Worm (Caenorhabditis elegans): ENCODE measurements around the gene pigw-1.

The pigw-1 gene

DNA sequence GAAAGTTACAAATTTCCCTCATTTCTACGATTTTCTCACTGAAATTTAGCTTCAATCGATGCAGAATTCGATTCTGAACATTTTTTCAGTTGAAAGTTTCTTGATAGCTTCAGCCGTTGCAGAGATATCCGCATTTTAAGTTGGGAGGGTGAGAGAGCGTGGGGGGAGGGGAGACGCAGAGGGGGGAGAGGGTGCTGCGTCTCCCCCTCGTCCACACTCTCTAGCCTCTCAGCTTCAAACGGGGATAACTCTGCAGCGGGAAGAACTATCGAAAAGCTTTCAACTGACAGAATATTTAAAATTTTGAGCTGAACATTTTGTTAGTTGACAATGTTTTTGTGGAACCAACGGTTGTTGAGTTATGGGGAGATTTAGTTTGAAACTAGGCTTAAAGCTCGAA lies 37.1 kb upstream of the pigw-1 start:
- TF ChIP-seq T22C8.4 (GFP tag; IDR thresholded peaks at IDR 0.05) (no peak), tab-1 (GFP tag; IDR thresholded peaks at IDR 0.05) (no peak), med-1 (GFP tag; optimal IDR thresholded peaks at IDR 0.05; ENCODE audit: insufficient read depth) (no peak), ztf-29 (GFP tag; IDR thresholded peaks at IDR 0.05) (no peak), cog-1 (tag; optimal IDR thresholded peaks at IDR 0.05) (no peak), flt-1 (GFP tag; IDR thresholded peaks at IDR 0.05) (no peak), ztf-23 (GFP tag; IDR thresholded peaks at IDR 0.05) (no peak), klf-2 (GFP tag; conservative IDR thresholded peaks at IDR 0.05) (no peak), ref-1 (GFP tag; conservative IDR thresholded peaks at IDR 0.05) (no peak)

DNA sequence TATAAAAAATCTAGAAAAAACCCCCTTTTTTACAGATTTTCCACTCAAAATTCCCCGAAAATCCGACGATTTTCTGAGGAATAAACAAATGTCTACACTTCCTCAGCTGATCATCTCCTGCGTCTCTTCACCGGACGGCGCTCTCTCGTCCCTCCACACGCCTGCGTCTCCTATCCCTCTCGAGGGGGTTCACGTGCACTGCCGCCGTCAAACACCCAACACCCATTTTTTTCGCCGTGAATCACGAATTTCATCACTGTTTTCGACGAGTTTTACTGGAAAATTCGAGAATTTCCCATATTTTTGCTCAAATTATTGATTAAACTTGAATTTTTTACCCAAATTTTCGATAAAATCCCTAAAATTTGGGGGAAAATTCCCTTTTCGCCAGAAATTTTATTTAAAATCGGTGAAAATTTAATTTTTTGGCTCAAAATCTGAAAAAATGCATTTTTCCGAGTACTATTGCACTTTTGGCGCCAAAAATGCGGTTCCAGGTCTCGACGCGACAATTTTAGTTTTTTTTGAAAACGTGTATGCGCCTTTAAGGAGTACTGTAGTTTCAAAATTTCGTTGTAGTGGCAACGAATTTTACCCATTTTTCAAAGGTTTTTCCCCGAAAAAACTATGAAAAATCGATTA lies 36.2 kb upstream of the pigw-1 start:
- no peak for TF ChIP-seq ztf-23 (GFP tag; IDR thresholded peaks at IDR 0.05)

DNA sequence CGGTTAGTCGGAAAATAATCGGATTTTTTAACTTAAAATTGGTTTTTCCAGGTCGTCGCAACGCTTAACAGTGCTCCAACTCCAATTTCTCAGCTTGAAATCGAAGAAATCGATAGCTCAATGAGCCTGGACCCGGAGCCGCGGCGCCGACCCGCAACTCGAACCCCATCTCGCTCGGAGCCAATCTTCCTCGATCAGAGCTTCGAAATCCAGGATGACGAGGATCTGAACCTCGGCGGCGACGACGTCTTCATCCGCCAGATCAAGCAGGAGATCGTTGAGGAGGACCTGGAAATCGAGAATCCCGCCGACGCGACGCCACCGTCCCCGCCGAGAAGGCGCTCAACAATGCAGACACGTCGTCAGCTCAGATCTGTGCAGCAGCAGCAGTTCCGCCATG lies 35.5 kb upstream of the pigw-1 start:
- TF ChIP-seq med-1 (GFP tag; optimal IDR thresholded peaks at IDR 0.05; ENCODE audit: insufficient read depth): no peak

- TF ChIP-seq klf-2 (GFP tag; conservative IDR thresholded peaks at IDR 0.05): no peak
- TF ChIP-seq T22C8.4 (GFP tag; IDR thresholded peaks at IDR 0.05): 0 out of 2 replicates have a peak, but pooled peaks have one; percentile 10
Measured at ce11 chrII:2919074-2919857, 34.6 kb upstream of the pigw-1 start, which contains the start of the genes ncap-1 and Y110A2AR.1. Gene ncap-1 (minus strand): TSS chrII:2919314. Gene Y110A2AR.1 (plus strand): TSS chrII:2919710.

- TF ChIP-seq T22C8.4 (GFP tag; IDR thresholded peaks at IDR 0.05) (no peak), cog-1 (tag; optimal IDR thresholded peaks at IDR 0.05) (no peak), tab-1 (GFP tag; IDR thresholded peaks at IDR 0.05) (no peak), flt-1 (GFP tag; IDR thresholded peaks at IDR 0.05) (no peak), ztf-29 (GFP tag; IDR thresholded peaks at IDR 0.05) (no peak), med-1 (GFP tag; optimal IDR thresholded peaks at IDR 0.05; ENCODE audit: insufficient read depth) (no peak), klf-2 (GFP tag; conservative IDR thresholded peaks at IDR 0.05) (no peak), ztf-23 (GFP tag; IDR thresholded peaks at IDR 0.05) (no peak), ref-1 (GFP tag; conservative IDR thresholded peaks at IDR 0.05) (no peak)
Measured at ce11 chrII:2913505-2913904, 28.8 kb upstream of the pigw-1 start, which contains the start of gene ubc-15. Gene ubc-15 (minus strand): TSS chrII:2913605.

ce11 chrII:2903748-2904147 lies 19.0 kb upstream of the pigw-1 start:
- TF ChIP-seq T22C8.4 (GFP tag; IDR thresholded peaks at IDR 0.05): no peak
- no peak for TF ChIP-seq cog-1 (tag; optimal IDR thresholded peaks at IDR 0.05)
- no peak for TF ChIP-seq tab-1 (GFP tag; IDR thresholded peaks at IDR 0.05)
- no peak for TF ChIP-seq flt-1 (GFP tag; IDR thresholded peaks at IDR 0.05)
- TF ChIP-seq med-1 (GFP tag; optimal IDR thresholded peaks at IDR 0.05; ENCODE audit: insufficient read depth): no peak
- no peak for TF ChIP-seq ztf-23 (GFP tag; IDR thresholded peaks at IDR 0.05)
- no peak for TF ChIP-seq klf-2 (GFP tag; conservative IDR thresholded peaks at IDR 0.05)
- no peak for TF ChIP-seq ref-1 (GFP tag; conservative IDR thresholded peaks at IDR 0.05)
- no peak for TF ChIP-seq ztf-29 (GFP tag; IDR thresholded peaks at IDR 0.05)

DNA sequence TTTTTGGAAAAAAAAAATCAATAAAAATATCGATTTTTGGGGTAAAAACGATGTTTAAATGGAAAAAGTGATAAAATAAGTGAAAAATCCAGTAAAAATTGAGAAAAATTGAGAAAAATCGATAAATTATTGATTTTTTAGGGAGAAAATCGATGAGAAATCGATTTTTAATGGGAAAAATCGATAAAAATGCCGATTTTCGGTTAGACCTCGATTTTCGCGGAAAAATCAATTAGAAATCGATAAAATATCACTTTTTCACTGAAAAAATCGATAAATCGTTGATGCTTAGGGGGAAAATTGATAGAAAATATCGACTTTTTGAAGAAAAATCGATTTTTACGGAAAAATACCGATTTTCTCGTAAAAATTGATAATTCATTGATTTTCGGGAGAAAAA lies 16.4 kb upstream of the pigw-1 start:
- TF ChIP-seq T22C8.4 (GFP tag; IDR thresholded peaks at IDR 0.05): peak; percentile 61; the same call in 1 of the 2 replicates
- no peak for TF ChIP-seq ztf-23 (GFP tag; IDR thresholded peaks at IDR 0.05)

- TF ChIP-seq ztf-23 (GFP tag; IDR thresholded peaks at IDR 0.05) (no peak), T22C8.4 (GFP tag; IDR thresholded peaks at IDR 0.05) (no peak), flt-1 (GFP tag; IDR thresholded peaks at IDR 0.05) (no peak), tab-1 (GFP tag; IDR thresholded peaks at IDR 0.05) (no peak), klf-2 (GFP tag; conservative IDR thresholded peaks at IDR 0.05) (no peak), ztf-29 (GFP tag; IDR thresholded peaks at IDR 0.05) (no peak), ref-1 (GFP tag; conservative IDR thresholded peaks at IDR 0.05) (no peak), med-1 (GFP tag; optimal IDR thresholded peaks at IDR 0.05; ENCODE audit: insufficient read depth) (no peak), cog-1 (tag; optimal IDR thresholded peaks at IDR 0.05) (no peak)
Measured at ce11 chrII:2900248-2900647, 15.5 kb upstream of the pigw-1 start, which contains the start of gene ubc-26. Gene ubc-26 (minus strand): TSS chrII:2900348.

DNA sequence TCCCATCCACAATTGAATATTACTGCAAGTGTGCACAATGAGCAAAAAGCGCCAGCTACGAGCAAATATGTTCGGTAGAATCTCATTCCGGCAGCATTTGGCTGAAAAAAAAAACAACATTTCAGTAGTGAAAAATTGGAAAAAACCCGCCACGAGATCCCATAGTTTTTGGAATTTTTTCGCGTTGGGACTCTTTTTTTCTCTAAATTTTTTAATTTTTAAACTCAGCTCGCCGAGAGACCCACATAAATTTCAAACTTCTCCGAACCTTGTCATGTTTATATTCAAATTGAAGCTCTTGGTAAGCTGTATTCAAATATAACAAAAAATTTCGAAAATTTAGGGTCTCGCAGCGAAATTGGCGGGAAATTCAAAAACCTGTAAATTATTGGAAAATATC lies 9.6 kb upstream of the pigw-1 start, which contains the start of gene sqv-2:
sqv-2 (minus strand) TSS at position 101 of the 400 bp plus-strand sequence.
- TF ChIP-seq tab-1 (GFP tag; IDR thresholded peaks at IDR 0.05) (no peak), T22C8.4 (GFP tag; IDR thresholded peaks at IDR 0.05) (no peak), cog-1 (tag; optimal IDR thresholded peaks at IDR 0.05) (no peak), flt-1 (GFP tag; IDR thresholded peaks at IDR 0.05) (no peak), ztf-23 (GFP tag; IDR thresholded peaks at IDR 0.05) (no peak), ref-1 (GFP tag; conservative IDR thresholded peaks at IDR 0.05) (no peak), ztf-29 (GFP tag; IDR thresholded peaks at IDR 0.05) (no peak), klf-2 (GFP tag; conservative IDR thresholded peaks at IDR 0.05) (no peak), med-1 (GFP tag; optimal IDR thresholded peaks at IDR 0.05; ENCODE audit: insufficient read depth) (no peak)

DNA sequence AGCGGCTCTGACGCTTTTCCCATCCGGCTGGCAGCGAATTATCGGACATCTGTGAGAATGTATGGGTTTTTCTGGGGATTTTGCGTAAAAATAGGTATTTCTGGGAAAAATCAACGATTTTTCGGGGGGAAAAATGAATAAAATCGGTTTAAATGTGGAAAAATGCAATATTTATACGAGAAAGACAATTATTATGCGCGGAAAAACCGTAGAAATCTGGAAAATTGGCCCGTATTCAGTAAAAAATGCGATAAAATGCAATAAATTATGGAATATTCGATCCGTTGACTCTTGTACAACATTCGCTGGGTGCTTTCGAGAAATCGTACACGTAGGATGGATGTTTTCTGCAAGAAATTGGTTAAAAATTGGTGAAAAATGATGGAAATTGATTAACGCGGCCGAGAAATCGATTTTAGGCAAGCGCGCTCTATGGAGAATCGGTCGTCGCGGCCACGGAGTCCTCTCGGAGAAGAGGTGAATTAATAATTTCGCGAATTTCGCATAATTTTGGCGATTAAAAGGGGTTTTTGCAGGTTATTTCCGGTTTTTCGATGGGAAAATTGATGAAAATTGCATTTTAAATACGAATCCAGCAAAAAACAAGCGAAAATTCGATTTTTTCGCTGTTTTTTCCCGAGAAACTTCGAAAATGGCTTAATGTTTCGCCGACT lies 4.4 kb upstream of the pigw-1 start, which contains the start of gene pinn-1:
pinn-1 (minus strand) TSS at position 51 of the 674 bp plus-strand sequence.
- no peak for TF ChIP-seq ztf-29 (GFP tag; IDR thresholded peaks at IDR 0.05)
- no peak for TF ChIP-seq ref-1 (GFP tag; conservative IDR thresholded peaks at IDR 0.05)
- no peak for TF ChIP-seq tab-1 (GFP tag; IDR thresholded peaks at IDR 0.05)
- TF ChIP-seq klf-2 (GFP tag; conservative IDR thresholded peaks at IDR 0.05): peak; percentile 71; the same call in 1 of the 2 replicates
- TF ChIP-seq med-1 (GFP tag; optimal IDR thresholded peaks at IDR 0.05; ENCODE audit: insufficient read depth): no peak
- peak; percentile 69 for TF ChIP-seq cog-1 (tag; optimal IDR thresholded peaks at IDR 0.05)
- peak; percentile 82 for TF ChIP-seq ztf-23 (GFP tag; IDR thresholded peaks at IDR 0.05)
- peak; percentile 93 for TF ChIP-seq T22C8.4 (GFP tag; IDR thresholded peaks at IDR 0.05)
- peak; percentile 86 for TF ChIP-seq flt-1 (GFP tag; IDR thresholded peaks at IDR 0.05)

Data from whole organism, midembryonic.